Worm (Caenorhabditis elegans): ENCODE data around the gene R09E10.13.

R09E10.13 gene

ce11 chrIV:10342361-10342706, 47.4 kb upstream of the R09E10.13 start (continued):
- peak; percentile 84 for TF ChIP-seq mab-5 (tag; optimal IDR thresholded peaks at IDR 0.05)

ce11 chrIV:10341618-10342360, 46.8 kb upstream of the R09E10.13 start:
- TF ChIP-seq lin-11 (tag; optimal IDR thresholded peaks at IDR 0.05) (peak; percentile 23), mbf-1 (tag; optimal IDR thresholded peaks at IDR 0.05) (no peak), nhr-129 (tag; optimal IDR thresholded peaks at IDR 0.05) (peak; percentile 34), Y55F3AM.14 (GFP tag; optimal IDR thresholded peaks at IDR 0.05) (peak; percentile 57), ZK546.5 (tag; optimal IDR thresholded peaks at IDR 0.05) (no peak), nhr-77 (tag; optimal IDR thresholded peaks at IDR 0.05) (no peak), lsy-2 (tag; optimal IDR thresholded peaks at IDR 0.05) (peak in 1 of 2 experiments; percentile 8), sma-9 (GFP tag; optimal IDR thresholded peaks at IDR 0.05) (peak; percentile 28), sma-9 (tag; optimal IDR thresholded peaks at IDR 0.05) (no peak), nhr-10 (tag; optimal IDR thresholded peaks at IDR 0.05) (no peak), C34F6.9 (tag; optimal IDR thresholded peaks at IDR 0.05) (peak; percentile 40), ceh-16 (tag; optimal IDR thresholded peaks at IDR 0.05) (no peak), mdl-1 (tag; optimal IDR thresholded peaks at IDR 0.05) (peak in 1 of 2 experiments; percentile 36), R02D3.7 (tag; optimal IDR thresholded peaks at IDR 0.05) (no peak), elt-3 (tag; optimal IDR thresholded peaks at IDR 0.05) (no peak)

- TF ChIP-seq aly-2 (tag; optimal IDR thresholded peaks at IDR 0.05) (no peak), crh-2 (tag; optimal IDR thresholded peaks at IDR 0.05) (peak; percentile 41), fos-1 (tag; optimal IDR thresholded peaks at IDR 0.05) (no peak)
Measured at ce11 chrIV:10339701-10340100, 44.8 kb upstream of the R09E10.13 start.

ce11 chrIV:10337286-10337685, 42.3 kb upstream of the R09E10.13 start:
- TF ChIP-seq alr-1 (tag; optimal IDR thresholded peaks at IDR 0.05) (no peak), mdl-1 (tag; optimal IDR thresholded peaks at IDR 0.05) (no peak), egl-27 (tag; optimal IDR thresholded peaks at IDR 0.05) (no peak), unc-55 (GFP tag; optimal IDR thresholded peaks at IDR 0.05) (no peak), sma-3 (GFP tag; optimal IDR thresholded peaks at IDR 0.05) (no peak), dmd-4 (tag; optimal IDR thresholded peaks at IDR 0.05) (no peak), sma-9 (GFP tag; optimal IDR thresholded peaks at IDR 0.05) (no peak), sma-9 (tag; optimal IDR thresholded peaks at IDR 0.05) (no peak), peb-1 (tag; optimal IDR thresholded peaks at IDR 0.05) (no peak), skn-1 (tag; optimal IDR thresholded peaks at IDR 0.05) (no peak), ztf-1 (GFP tag; conservative IDR thresholded peaks at IDR 0.05) (no peak), unc-62 (GFP tag; optimal IDR thresholded peaks at IDR 0.05) (no peak), zag-1 (tag; optimal IDR thresholded peaks at IDR 0.05) (no peak), nhr-77 (tag; optimal IDR thresholded peaks at IDR 0.05) (no peak), lin-11 (tag; optimal IDR thresholded peaks at IDR 0.05) (no peak), elt-3 (tag; optimal IDR thresholded peaks at IDR 0.05) (no peak), unc-39 (tag; optimal IDR thresholded peaks at IDR 0.05) (no peak), F13H6.1 (tag; optimal IDR thresholded peaks at IDR 0.05) (no peak), lin-13 (GFP tag; optimal IDR thresholded peaks at IDR 0.05) (no peak)

- TF ChIP-seq lin-39 (tag; optimal IDR thresholded peaks at IDR 0.05) (no peak), ztf-4 (tag; optimal IDR thresholded peaks at IDR 0.05) (no peak), mdl-1 (tag; optimal IDR thresholded peaks at IDR 0.05) (no peak), mab-5 (tag; optimal IDR thresholded peaks at IDR 0.05) (no peak), Y55F3AM.14 (GFP tag; optimal IDR thresholded peaks at IDR 0.05) (no peak), sma-9 (GFP tag; optimal IDR thresholded peaks at IDR 0.05) (peak; percentile 22), sma-9 (tag; optimal IDR thresholded peaks at IDR 0.05) (no peak), R02D3.7 (tag; optimal IDR thresholded peaks at IDR 0.05) (no peak), alr-1 (tag; optimal IDR thresholded peaks at IDR 0.05) (no peak), nhr-11 (tag; optimal IDR thresholded peaks at IDR 0.05) (no peak), unc-55 (GFP tag; optimal IDR thresholded peaks at IDR 0.05) (peak; percentile 45), ztf-1 (GFP tag; conservative IDR thresholded peaks at IDR 0.05) (no peak), aly-2 (tag; optimal IDR thresholded peaks at IDR 0.05) (no peak), ceh-82 (tag; optimal IDR thresholded peaks at IDR 0.05) (no peak), lin-13 (GFP tag; optimal IDR thresholded peaks at IDR 0.05) (no peak), C34F6.9 (tag; optimal IDR thresholded peaks at IDR 0.05) (no peak), nhr-129 (tag; optimal IDR thresholded peaks at IDR 0.05) (peak; percentile 36), nhr-12 (tag; optimal IDR thresholded peaks at IDR 0.05) (no peak), blmp-1 (tag; optimal IDR thresholded peaks at IDR 0.05; ENCODE audit: insufficient read depth) (no peak), mbf-1 (tag; optimal IDR thresholded peaks at IDR 0.05) (no peak), nhr-25 (tag; optimal IDR thresholded peaks at IDR 0.05) (no peak), fos-1 (tag; optimal IDR thresholded peaks at IDR 0.05) (peak; percentile 93), egl-27 (tag; optimal IDR thresholded peaks at IDR 0.05) (no peak), dmd-4 (tag; optimal IDR thresholded peaks at IDR 0.05) (no peak), zag-1 (tag; optimal IDR thresholded peaks at IDR 0.05) (no peak), ceh-16 (tag; optimal IDR thresholded peaks at IDR 0.05) (no peak), sma-3 (GFP tag; optimal IDR thresholded peaks at IDR 0.05) (no peak), crh-2 (tag; optimal IDR thresholded peaks at IDR 0.05) (peak; percentile 70), F13H6.1 (tag; optimal IDR thresholded peaks at IDR 0.05) (no peak), unc-39 (tag; optimal IDR thresholded peaks at IDR 0.05) (no peak), nhr-77 (tag; optimal IDR thresholded peaks at IDR 0.05) (no peak), ztf-11 (tag; optimal IDR thresholded peaks at IDR 0.05) (no peak), gmeb-1 (tag; optimal IDR thresholded peaks at IDR 0.05) (peak; percentile 32)
Measured at ce11 chrIV:10331882-10332281, 36.9 kb upstream of the R09E10.13 start.
